Worm (Caenorhabditis elegans): Measurements from ENCODE around the gene yju-2.

Gene yju-2

ce11 chrIII:7212028-7212427 is 27.9 kb downstream of the yju-2 start (continued):
- TF ChIP-seq mdl-1 (tag; optimal IDR thresholded peaks at IDR 0.05) = no peak
- TF ChIP-seq alr-1 (tag; optimal IDR thresholded peaks at IDR 0.05; ENCODE audit: borderline replicate concordance) = no peak
- TF ChIP-seq blmp-1 (tag; optimal IDR thresholded peaks at IDR 0.05) = peak; percentile 94
- TF ChIP-seq unc-130 (tag; optimal IDR thresholded peaks at IDR 0.05) = no peak
- no peak for TF ChIP-seq nhr-47 (tag; optimal IDR thresholded peaks at IDR 0.05)
- no peak for TF ChIP-seq ama-1 (optimal IDR thresholded peaks at IDR 0.05)
- peak; percentile 2 for TF ChIP-seq nhr-20 (tag; optimal IDR thresholded peaks at IDR 0.05)
- peak in 1 of 6 experiments; percentile 28 for TF ChIP-seq elt-3 (tag; optimal IDR thresholded peaks at IDR 0.05)
- no peak for TF ChIP-seq skn-1 (tag; optimal IDR thresholded peaks at IDR 0.05)
- TF ChIP-seq lin-13 (GFP tag; optimal IDR thresholded peaks at IDR 0.05) = no peak
- TF ChIP-seq nhr-71 (tag; optimal IDR thresholded peaks at IDR 0.05) = no peak
- 0 out of 2 replicates have a peak, but pooled peaks have one; percentile 9 for TF ChIP-seq nhr-19 (GFP tag; conservative IDR thresholded peaks at IDR 0.05)
- TF ChIP-seq lin-15B (tag; optimal IDR thresholded peaks at IDR 0.05) = no peak
- TF ChIP-seq mab-9 (GFP tag; IDR thresholded peaks at IDR 0.05) = no peak

ce11 chrIII:7215532-7215931 is 31.4 kb downstream of the yju-2 start:
- TF ChIP-seq snu-23 (GFP tag; optimal IDR thresholded peaks at IDR 0.05) = peak; percentile 9
- no peak for TF ChIP-seq hpl-2 (GFP tag; optimal IDR thresholded peaks at IDR 0.05)
- TF ChIP-seq lin-35 (GFP tag; optimal IDR thresholded peaks at IDR 0.05) = peak in 1 of 2 experiments; percentile 13
- TF ChIP-seq C16A3.4 (tag; optimal IDR thresholded peaks at IDR 0.05) = no peak
- TF ChIP-seq swsn-7 (tag; optimal IDR thresholded peaks at IDR 0.05) = no peak
- no peak for TF ChIP-seq blmp-1 (tag; optimal IDR thresholded peaks at IDR 0.05)
- no peak for TF ChIP-seq nhr-28 (tag; optimal IDR thresholded peaks at IDR 0.05)
- peak; percentile 49 for TF ChIP-seq nhr-71 (tag; optimal IDR thresholded peaks at IDR 0.05)
- TF ChIP-seq nhr-19 (GFP tag; conservative IDR thresholded peaks at IDR 0.05) = 0 out of 2 replicates have a peak, but pooled peaks have one; percentile 6
- TF ChIP-seq lin-14 (GFP tag; optimal IDR thresholded peaks at IDR 0.05) = peak; percentile 62
- TF ChIP-seq ama-1 (optimal IDR thresholded peaks at IDR 0.05) = no peak
- no peak for TF ChIP-seq tbx-2 (tag; optimal IDR thresholded peaks at IDR 0.05)
- TF ChIP-seq ceh-8 (GFP tag; optimal IDR thresholded peaks at IDR 0.05) = no peak
- TF ChIP-seq fkh-4 (tag; optimal IDR thresholded peaks at IDR 0.05; ENCODE audit: borderline replicate concordance) = no peak
- no peak for TF ChIP-seq ceh-82 (tag; optimal IDR thresholded peaks at IDR 0.05)
- no peak for TF ChIP-seq ceh-63 (GFP tag; optimal IDR thresholded peaks at IDR 0.05)
- no peak for TF ChIP-seq nhr-12 (tag; optimal IDR thresholded peaks at IDR 0.05)
- TF ChIP-seq grh-1 (GFP tag; IDR thresholded peaks at IDR 0.05) = no peak
- no peak for TF ChIP-seq fkh-10 (GFP tag; optimal IDR thresholded peaks at IDR 0.05)
- TF ChIP-seq unc-30 (tag; optimal IDR thresholded peaks at IDR 0.05) = no peak
- no peak for TF ChIP-seq C34B4.2 (tag; optimal IDR thresholded peaks at IDR 0.05)
- TF ChIP-seq elt-3 (tag; optimal IDR thresholded peaks at IDR 0.05) = no peak
- TF ChIP-seq unc-98 (GFP tag; IDR thresholded peaks at IDR 0.05) = no peak
- no peak for TF ChIP-seq nhr-20 (tag; optimal IDR thresholded peaks at IDR 0.05)
- peak; percentile 63 for TF ChIP-seq rnt-1 (tag; optimal IDR thresholded peaks at IDR 0.05)
- no peak for TF ChIP-seq efl-1 (optimal IDR thresholded peaks at IDR 0.05)
- peak in 1 of 2 experiments; percentile 44 for TF ChIP-seq efl-1 (GFP tag; optimal IDR thresholded peaks at IDR 0.05 in 1 of 2)
- no peak for TF ChIP-seq ets-5 (GFP tag; IDR thresholded peaks at IDR 0.05)
- TF ChIP-seq ceh-90 (tag; optimal IDR thresholded peaks at IDR 0.05) = no peak
- peak in 1 of 2 experiments; percentile 41 for TF ChIP-seq lsy-2 (tag; optimal IDR thresholded peaks at IDR 0.05)
- no peak for TF ChIP-seq C04F5.9 (tag; optimal IDR thresholded peaks at IDR 0.05)
- TF ChIP-seq ztf-4 (tag; optimal IDR thresholded peaks at IDR 0.05) = no peak

- TF ChIP-seq mef-2 (tag; optimal IDR thresholded peaks at IDR 0.05) (no peak), ceh-8 (GFP tag; optimal IDR thresholded peaks at IDR 0.05) (no peak), nhr-20 (tag; optimal IDR thresholded peaks at IDR 0.05) (no peak), C04F5.9 (tag; optimal IDR thresholded peaks at IDR 0.05) (no peak), mdl-1 (tag; optimal IDR thresholded peaks at IDR 0.05) (no peak), unc-130 (tag; optimal IDR thresholded peaks at IDR 0.05) (no peak), mep-1 (tag; optimal IDR thresholded peaks at IDR 0.05) (no peak), zag-1 (tag; optimal IDR thresholded peaks at IDR 0.05) (no peak), lin-15B (tag; optimal IDR thresholded peaks at IDR 0.05) (no peak), elt-2 (tag; optimal IDR thresholded peaks at IDR 0.05) (no peak), egl-27 (tag; optimal IDR thresholded peaks at IDR 0.05) (no peak), sox-4 (tag; optimal IDR thresholded peaks at IDR 0.05) (no peak), ceh-90 (tag; optimal IDR thresholded peaks at IDR 0.05) (no peak), sptf-1 (tag; optimal IDR thresholded peaks at IDR 0.05) (no peak), fkh-10 (GFP tag; optimal IDR thresholded peaks at IDR 0.05) (no peak), swsn-7 (tag; optimal IDR thresholded peaks at IDR 0.05) (no peak), irx-1 (tag; optimal IDR thresholded peaks at IDR 0.05) (no peak), jun-1 (tag; optimal IDR thresholded peaks at IDR 0.05) (no peak), ces-1 (GFP tag; optimal IDR thresholded peaks at IDR 0.05) (no peak)
These were observed 32.1 kb downstream of the yju-2 start, which contains the start of gene R151.1 for ce11 chrIII:7216226-7216625. TSS of gene R151.1 (plus strand) at chrIII:7216526.
